Fruit fly (Drosophila melanogaster): Measurements from ENCODE around the gene CG14860.
A peak's percentile ranks its signal among the peaks of the same experiment; 100 is the strongest.

CG14860 gene

DNA sequence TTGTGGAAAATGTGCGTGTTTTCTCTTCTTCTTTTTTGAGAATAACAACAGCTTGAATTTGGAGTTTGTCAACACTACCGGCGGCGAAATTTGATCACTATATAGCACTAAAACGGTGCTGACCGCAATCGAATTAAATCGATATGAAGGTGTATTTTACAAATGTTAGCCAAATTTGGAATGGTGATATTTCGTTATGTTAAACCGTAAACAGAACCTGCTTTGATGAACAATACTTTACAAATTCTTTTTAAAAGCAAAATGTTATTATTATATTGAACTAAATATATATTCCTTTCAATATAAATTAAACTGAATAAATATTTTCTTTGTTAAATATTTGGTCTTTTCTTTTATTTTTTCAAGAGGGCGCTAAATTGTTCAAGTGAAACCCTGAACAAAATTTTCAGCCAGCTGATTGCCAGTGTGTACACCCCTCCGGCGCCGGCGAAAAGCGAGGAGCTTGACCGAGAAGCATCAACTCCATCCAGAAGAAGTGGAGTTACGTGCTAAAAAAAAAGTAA is 8.5 kb upstream of the CG14860 start, which contains the start of the genes Rrp6, CG33331 and CG33332 (continued):
- TF ChIP-seq cato (GFP tag; optimal IDR thresholded peaks at IDR 0.05; ENCODE audit: borderline replicate concordance) (peak; percentile 54), CG6791 (GFP tag; IDR thresholded peaks at IDR 0.05; ENCODE audit: partially characterized antibody) (peak; percentile 71), nmo (GFP tag; optimal IDR thresholded peaks at IDR 0.05) (peak; percentile 77), CG4404 (GFP tag; IDR thresholded peaks at IDR 0.05) (peak; percentile 55), sd (tag; optimal IDR thresholded peaks at IDR 0.05) (no peak), CG10366 (GFP tag; IDR thresholded peaks at IDR 0.05) (peak; percentile 56), chn (GFP tag; optimal IDR thresholded peaks at IDR 0.05) (peak; percentile 46), cad (GFP tag; optimal IDR thresholded peaks at IDR 0.05) (no peak), dpn (GFP tag; optimal IDR thresholded peaks at IDR 0.05) (peak; percentile 67 to 80), Optix (GFP tag; IDR thresholded peaks at IDR 0.05) (no peak), CG7745 (tag; optimal IDR thresholded peaks at IDR 0.05) (no peak), fd102C (GFP tag; optimal IDR thresholded peaks at IDR 0.05) (no peak), onecut (GFP tag; IDR thresholded peaks at IDR 0.05) (peak; percentile 87), btn (GFP tag; optimal IDR thresholded peaks at IDR 0.05) (no peak), CG2116 (GFP tag; optimal IDR thresholded peaks at IDR 0.05) (peak; percentile 92), Atf6 (GFP tag; IDR thresholded peaks at IDR 0.05) (peak; percentile 76), Xbp1 (GFP tag; optimal IDR thresholded peaks at IDR 0.05) (peak; percentile 78), CG6813 (GFP tag; optimal IDR thresholded peaks at IDR 0.05) (no peak), psq (GFP tag; optimal IDR thresholded peaks at IDR 0.05) (peak; percentile 10), CG12155 (GFP tag; optimal IDR thresholded peaks at IDR 0.05) (peak; percentile 81), kay (GFP tag; optimal IDR thresholded peaks at IDR 0.05) (no peak), CG3163 (GFP tag; optimal IDR thresholded peaks at IDR 0.05) (peak; percentile 1), dm (GFP tag; optimal IDR thresholded peaks at IDR 0.05) (peak; percentile 84), CG4424 (GFP tag; optimal IDR thresholded peaks at IDR 0.05) (peak; percentile 61), Chrac-16 (GFP tag; optimal IDR thresholded peaks at IDR 0.05) (peak; percentile 67), ind (GFP tag; optimal IDR thresholded peaks at IDR 0.05) (peak; percentile 83), CG6683 (GFP tag; optimal IDR thresholded peaks at IDR 0.05) (peak; percentile 46), CG10267 (tag; optimal IDR thresholded peaks at IDR 0.05) (peak; percentile 95), Six4 (GFP tag; optimal IDR thresholded peaks at IDR 0.05) (peak; percentile 71), z (GFP tag; IDR thresholded peaks at IDR 0.05) (no peak), CG16815 (GFP tag; optimal IDR thresholded peaks at IDR 0.05) (peak; percentile 54), CHES-1-like (GFP tag; optimal IDR thresholded peaks at IDR 0.05) (peak; percentile 67), vfl (GFP tag; optimal IDR thresholded peaks at IDR 0.05) (peak; percentile 61), Kr (GFP tag; optimal IDR thresholded peaks at IDR 0.05) (no peak), tna (GFP tag; IDR thresholded peaks at IDR 0.05; ENCODE audit: partially characterized antibody) (no peak), HLHmδ (GFP tag; optimal IDR thresholded peaks at IDR 0.05) (no peak), Meics (GFP tag; optimal IDR thresholded peaks at IDR 0.05) (peak; percentile 74), CG18011 (GFP tag; optimal IDR thresholded peaks at IDR 0.05) (peak; percentile 58), twi (tag; optimal IDR thresholded peaks at IDR 0.05) (peak; percentile 61), slbo (GFP tag; IDR thresholded peaks at IDR 0.05) (peak; percentile 79), bab2 (GFP tag; optimal IDR thresholded peaks at IDR 0.05) (peak; percentile 53), dmrt99B (tag; optimal IDR thresholded peaks at IDR 0.05) (no peak), kni (GFP tag; optimal IDR thresholded peaks at IDR 0.05) (no peak), Poxn (GFP tag; IDR thresholded peaks at IDR 0.05) (no peak), Opbp (GFP tag; IDR thresholded peaks at IDR 0.05; ENCODE audit: partially characterized antibody) (peak; percentile 70; the same call in 2 of the 3 replicates), vnd (GFP tag; IDR thresholded peaks at IDR 0.05; ENCODE audit: partially characterized antibody) (0 out of 3 replicates have a peak, but pooled peaks have one; percentile 18), CG11560 (tag; IDR thresholded peaks at IDR 0.05) (no peak; the same call in 2 of the 3 replicates), ato (GFP tag; IDR thresholded peaks at IDR 0.05; ENCODE audit: partially characterized antibody) (peak; percentile 8; the same call in 1 of the 2 replicates), Fer3 (tag; optimal IDR thresholded peaks at IDR 0.05) (peak; percentile 69), CG12744 (GFP tag; optimal IDR thresholded peaks at IDR 0.05) (no peak)

Measured in whole organism, embryonic.